Fruit fly (Drosophila melanogaster) whole organism, pupa: ENCODE measurements around the gene CG11986.

Experiments used
- CG10348 ChIP-seq: fragments of 200-800 bp; sonication (Bioruptor generic); IDR thresholded peaks from 2 replicates; pipeline ENCODE4 v1.3.6; 2022; ENCODE audit warnings: missing biosample characterization, missing genetic modification characterization
- CG12605 ChIP-seq: fragments of 200-800 bp; sonication (Bioruptor generic); IDR thresholded peaks from 2 replicates; pipeline ENCODE4 v1.3.6; 2022; ENCODE audit warnings: missing biosample characterization, missing genetic modification characterization
- CG13204 ChIP-seq: fragments of 200-800 bp; sonication (Bioruptor generic); optimal IDR thresholded peaks from 2 replicates; lab custom pipeline; 2018; ENCODE audit warnings: missing biosample characterization, mild to moderate bottlenecking, missing genetic modification characterization, moderate library complexity
- CG14655 ChIP-seq: fragments of 200-800 bp; sonication (Bioruptor generic); optimal IDR thresholded peaks from 3 replicates; lab custom pipeline; 2017; ENCODE audit warnings: mild to moderate bottlenecking, missing biosample characterization, missing genetic modification reagents, missing genetic modification characterization
- CG15710 ChIP-seq: fragments of 200-800 bp; sonication (Bioruptor generic); optimal IDR thresholded peaks from 2 replicates; lab custom pipeline; 2018; ENCODE audit warnings: missing biosample characterization, mild to moderate bottlenecking, missing genetic modification characterization, moderate library complexity
- CG17806 ChIP-seq: fragments of 200-800 bp; sonication (Bioruptor generic); optimal IDR thresholded peaks from 2 replicates; lab custom pipeline; 2018; ENCODE audit warnings: missing biosample characterization, mild to moderate bottlenecking, missing genetic modification characterization, moderate library complexity
- CG32121 ChIP-seq: fragments of 200-800 bp; sonication (Bioruptor generic); IDR thresholded peaks from 2 replicates; pipeline ENCODE4 v1.3.6; 2022; ENCODE audit warnings: missing biosample characterization, missing genetic modification characterization
- CG34367 ChIP-seq: fragments of 200-800 bp; sonication (Bioruptor generic); optimal IDR thresholded peaks from 2 replicates; lab custom pipeline; 2018; ENCODE audit warnings: missing biosample characterization, mild to moderate bottlenecking, missing genetic modification characterization
- CG4496 ChIP-seq: fragments of 200-800 bp; sonication (Bioruptor generic); IDR thresholded peaks from 3 replicates; pipeline ENCODE4 v1.3.6; 2022; ENCODE audit warnings: missing biosample characterization, missing genetic modification characterization
- CG8159 ChIP-seq: fragments of 200-800 bp; sonication (Bioruptor generic); optimal IDR thresholded peaks from 3 replicates; lab custom pipeline; 2018; ENCODE audit warnings: missing biosample characterization, mild to moderate bottlenecking, missing genetic modification characterization, moderate library complexity
- CG8301 ChIP-seq: fragments of 200-800 bp; sonication (Bioruptor generic); optimal IDR thresholded peaks from 2 replicates; lab custom pipeline; 2018; ENCODE audit warnings: missing biosample characterization, mild to moderate bottlenecking, missing genetic modification characterization
- CG9948 ChIP-seq: fragments of 200-800 bp; sonication (Bioruptor generic); optimal IDR thresholded peaks from 2 replicates; lab custom pipeline; 2018; ENCODE audit warnings: missing biosample characterization, mild to moderate bottlenecking, missing genetic modification characterization, moderate library complexity
- D1 ChIP-seq: fragments of 200-800 bp; sonication (Bioruptor generic); optimal IDR thresholded peaks from 2 replicates; lab custom pipeline; 2018; ENCODE audit warnings: missing biosample characterization, mild to moderate bottlenecking, missing genetic modification characterization, moderate library complexity
- EcR ChIP-seq: fragments of 200-800 bp; sonication (Bioruptor generic); optimal IDR thresholded peaks from 3 replicates; lab custom pipeline; 2019; ENCODE audit warnings: missing biosample characterization, missing genetic modification characterization, mild to moderate bottlenecking, moderate library complexity, missing genetic modification reagents
- Ets98B ChIP-seq: fragments of 200-800 bp; sonication (Bioruptor generic); IDR thresholded peaks from 2 replicates; pipeline ENCODE4 v1.3.6; 2022; ENCODE audit warnings: missing biosample characterization, missing genetic modification characterization
- Pif1A ChIP-seq: fragments of 200-800 bp; sonication (Bioruptor generic); optimal IDR thresholded peaks from 3 replicates; lab custom pipeline; 2016; ENCODE audit warnings: missing biosample characterization, missing genetic modification characterization
- Pif1B ChIP-seq: fragments of 200-800 bp; sonication (Bioruptor generic); optimal IDR thresholded peaks from 3 replicates; lab custom pipeline; 2016; ENCODE audit warnings: missing biosample characterization, missing genetic modification characterization
- Snoo ChIP-seq: fragments of 200-800 bp; sonication (Bioruptor generic); optimal IDR thresholded peaks from 3 replicates; lab custom pipeline; 2017; ENCODE audit warnings: missing biosample characterization, mild to moderate bottlenecking, missing genetic modification characterization, inconsistent platforms
- fd96Ca ChIP-seq: fragments of 200-800 bp; sonication (Bioruptor generic); IDR thresholded peaks from 3 replicates; pipeline ENCODE4 v1.3.6; 2022; ENCODE audit warnings: missing biosample characterization, missing genetic modification characterization
- gl ChIP-seq: fragments of 200-800 bp; sonication (Bioruptor generic); optimal IDR thresholded peaks from 2 replicates; lab custom pipeline; 2018; ENCODE audit warnings: missing biosample characterization, mild to moderate bottlenecking, missing genetic modification characterization
- rn ChIP-seq: fragments of 200-800 bp; sonication (Bioruptor generic); IDR thresholded peaks from 2 replicates; pipeline ENCODE4 v1.3.6; 2022; ENCODE audit warnings: missing biosample characterization, missing genetic modification characterization

Gene CG11986

DNA sequence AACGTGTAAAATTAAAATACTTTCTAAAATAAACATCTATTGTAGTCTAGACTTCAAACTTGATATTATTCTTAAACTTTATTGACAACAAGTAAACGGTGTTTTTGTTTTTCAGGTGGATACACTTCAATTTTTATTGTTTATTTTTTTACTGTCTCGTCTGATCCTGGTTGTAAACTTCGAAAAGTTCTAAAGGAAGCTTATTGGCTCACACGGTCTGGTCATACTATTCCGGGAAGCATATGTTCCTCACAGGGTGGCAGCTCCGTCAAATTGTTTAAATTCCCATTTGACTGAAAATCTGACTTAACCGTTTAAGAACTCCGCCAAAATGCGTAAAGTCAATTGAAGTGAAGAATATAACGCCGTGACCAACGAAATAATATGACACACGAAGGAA is 7.0 kb upstream of the CG11986 start, which contains the start of gene CG11983:
TSS of gene CG11983 (plus strand) at position 120 of the 400 bp plus-strand sequence.
- no peak for TF ChIP-seq Ets98B (GFP tag; lab: Robert Waterston, UW)
- no peak for TF ChIP-seq CG32121
- no peak for TF ChIP-seq D1
- peak; percentile 1 for TF ChIP-seq gl (tag; lab: Kevin White, UChicago)
- peak; percentile 26 for TF ChIP-seq CG15710 (tag; lab: Kevin White, UChicago)
- peak; percentile 9 for TF ChIP-seq EcR (GFP tag; lab: Kevin White, UChicago)
- no peak for TF ChIP-seq CG10348 (GFP tag; lab: Robert Waterston, UW)
- TF ChIP-seq CG8301 (tag; lab: Kevin White, UChicago) = no peak

DNA sequence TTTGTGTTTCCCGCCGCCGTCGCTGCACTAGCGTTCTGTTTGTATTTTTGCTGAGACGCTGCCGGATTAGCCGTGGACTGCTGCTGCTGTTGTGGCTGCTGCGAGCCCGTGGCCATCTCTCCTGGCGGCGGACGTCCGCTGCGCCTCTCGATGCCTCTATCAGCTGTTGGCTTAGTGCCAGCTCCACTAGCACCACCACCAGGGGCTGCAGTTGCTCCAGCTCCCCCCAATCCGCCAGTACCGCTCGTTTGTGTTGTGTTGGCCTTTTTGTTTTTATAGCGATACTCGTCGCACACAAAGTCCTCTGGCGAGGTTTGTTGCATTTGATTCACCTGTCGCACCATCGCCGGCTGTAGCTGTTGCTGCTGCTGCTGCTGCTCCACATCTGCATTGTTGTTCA is 4.6 kb upstream of the CG11986 start:
- no peak for TF ChIP-seq CG9948
- TF ChIP-seq Snoo (tag; lab: Kevin White, UChicago) = no peak
- TF ChIP-seq CG8301 (tag; lab: Kevin White, UChicago) = no peak
- TF ChIP-seq CG32121 = peak; percentile 89
- no peak for TF ChIP-seq CG17806 (tag; lab: Kevin White, UChicago)
- no peak for TF ChIP-seq gl (tag; lab: Kevin White, UChicago)
- TF ChIP-seq CG4496 = peak; percentile 34; the same call in 1 of the 3 replicates
- TF ChIP-seq Ets98B (GFP tag; lab: Robert Waterston, UW) = peak; percentile 48; the same call in 1 of the 2 replicates
- TF ChIP-seq EcR (GFP tag; lab: Kevin White, UChicago) = no peak
- peak; percentile 60; the same call in 2 of the 3 replicates for TF ChIP-seq fd96Ca (GFP tag; lab: Robert Waterston, UW)
- TF ChIP-seq, all 21 proteins: peak for 4

DNA sequence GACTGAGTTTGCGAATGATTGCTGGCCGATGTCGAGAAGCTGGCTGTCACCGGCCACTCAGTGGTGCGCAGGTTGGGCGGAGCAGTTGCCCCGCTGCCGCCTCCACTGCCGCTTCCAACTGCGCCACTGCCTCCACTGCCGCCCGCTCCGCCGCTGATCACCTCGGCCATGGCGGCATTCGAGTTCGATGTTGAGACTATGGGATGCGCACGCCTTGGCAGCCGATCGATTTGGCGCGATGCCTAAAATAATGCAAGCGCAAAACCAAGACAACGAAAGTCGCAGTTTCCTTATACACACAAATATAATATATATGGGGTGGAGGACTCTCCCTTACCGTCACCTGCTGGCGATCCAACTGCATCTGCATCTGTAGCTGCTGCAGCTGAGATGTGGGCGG is 3.5 kb upstream of the CG11986 start:
- TF ChIP-seq CG34367 (tag; lab: Kevin White, UChicago) = no peak
- TF ChIP-seq CG32121 = peak; percentile 85
- 0 out of 3 replicates have a peak, but pooled peaks have one; percentile 31 for TF ChIP-seq fd96Ca (GFP tag; lab: Robert Waterston, UW)

DNA sequence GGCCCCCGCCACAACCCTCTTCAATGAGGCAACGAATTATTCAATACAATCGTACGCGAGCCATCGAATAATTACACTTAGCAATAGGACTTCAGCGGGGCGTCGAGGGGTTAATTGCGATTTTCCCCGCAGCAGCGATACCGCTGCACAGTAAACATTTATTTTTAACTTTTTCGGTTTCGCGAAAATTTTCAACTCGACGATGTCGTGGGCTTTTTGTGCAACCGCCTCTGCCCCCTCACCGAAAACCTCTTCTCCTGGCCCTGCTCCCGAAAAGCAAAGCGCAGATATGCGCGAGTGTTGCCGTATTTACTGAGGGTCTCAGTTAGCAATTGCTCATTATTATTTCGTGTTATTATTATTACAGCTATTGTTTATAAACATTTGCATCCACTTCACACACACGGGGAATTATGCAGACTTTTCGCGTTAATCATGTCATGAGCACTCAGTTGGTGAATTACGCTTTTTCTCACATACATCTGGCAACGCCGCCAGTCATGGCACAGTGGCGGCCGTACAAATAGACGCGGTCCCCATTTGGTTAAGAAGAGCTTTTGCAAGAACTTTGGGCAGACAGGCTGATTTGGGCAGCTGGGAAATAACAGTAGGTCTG is 1.4 kb upstream of the CG11986 start:
- TF ChIP-seq Pif1A (GFP tag; lab: Kevin White, UChicago) (no peak), CG12605 (no peak), CG9948 (no peak), CG8301 (tag; lab: Kevin White, UChicago) (no peak), EcR (GFP tag; lab: Kevin White, UChicago) (peak; percentile 28), CG4496 (0 out of 3 replicates have a peak, but pooled peaks have one; percentile 29), CG10348 (GFP tag; lab: Robert Waterston, UW) (no peak), Pif1B (GFP tag; lab: Kevin White, UChicago) (no peak), Ets98B (GFP tag; lab: Robert Waterston, UW) (no peak), fd96Ca (GFP tag; lab: Robert Waterston, UW) (0 out of 3 replicates have a peak, but pooled peaks have one; percentile 29), CG32121 (peak; percentile 38; the same call in 1 of the 2 replicates), D1 (no peak), CG13204 (GFP tag; lab: Kevin White, UChicago) (no peak), CG8159 (tag; lab: Kevin White, UChicago) (peak; percentile 53), Snoo (tag; lab: Kevin White, UChicago) (peak; percentile 42), rn (GFP tag; lab: Robert Waterston, UW) (0 out of 2 replicates have a peak, but pooled peaks have one; percentile 16), CG17806 (tag; lab: Kevin White, UChicago) (peak; percentile 7), CG15710 (tag; lab: Kevin White, UChicago) (peak; percentile 15)

DNA sequence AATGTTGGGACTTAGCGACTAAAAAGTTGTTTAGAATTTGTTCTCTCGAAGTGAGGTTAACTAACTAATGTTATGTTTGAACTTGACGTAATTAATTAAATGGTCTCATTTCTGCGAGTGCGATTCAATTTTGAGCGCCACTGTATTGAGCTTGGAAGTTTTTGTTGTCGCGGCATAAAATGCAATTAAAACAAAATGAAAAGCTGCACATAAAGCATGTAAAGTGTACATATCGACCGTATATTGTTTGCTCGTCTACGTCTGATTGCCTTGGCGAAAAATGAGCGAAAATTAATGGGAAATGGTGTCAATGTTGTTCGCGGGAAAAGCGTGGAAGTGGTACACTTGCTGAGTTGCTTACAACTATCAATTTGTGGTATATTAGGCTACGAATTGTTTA is 1.6 kb downstream of the CG11986 start:
- TF ChIP-seq Pif1B (GFP tag; lab: Kevin White, UChicago) (no peak), CG15710 (tag; lab: Kevin White, UChicago) (no peak), CG10348 (GFP tag; lab: Robert Waterston, UW) (no peak), CG14655 (GFP tag; lab: Kevin White, UChicago) (no peak), CG17806 (tag; lab: Kevin White, UChicago) (no peak), CG8301 (tag; lab: Kevin White, UChicago) (no peak), CG4496 (no peak), D1 (no peak), CG34367 (tag; lab: Kevin White, UChicago) (no peak), CG12605 (no peak), rn (GFP tag; lab: Robert Waterston, UW) (no peak), CG13204 (GFP tag; lab: Kevin White, UChicago) (no peak), fd96Ca (GFP tag; lab: Robert Waterston, UW) (no peak), Pif1A (GFP tag; lab: Kevin White, UChicago) (no peak)

DNA sequence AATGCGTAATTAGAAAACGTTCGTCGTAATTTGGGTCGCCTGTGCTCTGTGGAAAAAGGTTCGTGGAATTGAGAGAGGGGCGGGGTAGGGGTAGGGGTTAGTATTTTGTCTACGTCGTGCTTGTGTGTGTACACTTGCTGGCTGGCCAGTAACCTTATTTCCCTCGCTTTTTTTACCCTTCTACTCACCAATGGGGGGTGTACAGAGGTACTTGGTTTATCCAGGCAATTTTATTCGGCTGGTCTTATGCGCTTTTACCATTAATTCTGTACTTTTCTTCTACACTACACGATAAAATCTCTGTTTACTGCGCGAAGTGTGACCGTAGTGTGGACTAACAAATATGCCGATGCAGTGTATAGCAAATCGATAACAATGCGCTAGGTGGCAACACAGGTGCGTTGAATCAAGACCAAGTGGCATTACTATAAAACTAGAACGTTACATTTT is 4.5 kb downstream of the CG11986 start, which contains the start of gene tgo:
TSS of gene tgo (minus strand) at position 334 of the 450 bp plus-strand sequence.
- no peak for TF ChIP-seq CG8159 (tag; lab: Kevin White, UChicago)
- TF ChIP-seq CG34367 (tag; lab: Kevin White, UChicago) = no peak
- no peak for TF ChIP-seq CG12605
- TF ChIP-seq EcR (GFP tag; lab: Kevin White, UChicago) = peak; percentile 28
- no peak for TF ChIP-seq gl (tag; lab: Kevin White, UChicago)
- TF ChIP-seq Ets98B (GFP tag; lab: Robert Waterston, UW) = no peak
- TF ChIP-seq CG10348 (GFP tag; lab: Robert Waterston, UW) = no peak
- no peak for TF ChIP-seq CG9948
- TF ChIP-seq fd96Ca (GFP tag; lab: Robert Waterston, UW) = 0 out of 3 replicates have a peak, but pooled peaks have one; percentile 12
- peak; percentile 12 for TF ChIP-seq CG15710 (tag; lab: Kevin White, UChicago)
- TF ChIP-seq CG32121 = no peak
- TF ChIP-seq CG13204 (GFP tag; lab: Kevin White, UChicago) = no peak
- TF ChIP-seq CG14655 (GFP tag; lab: Kevin White, UChicago) = no peak
- TF ChIP-seq CG8301 (tag; lab: Kevin White, UChicago) = no peak
- TF ChIP-seq Pif1A (GFP tag; lab: Kevin White, UChicago) = no peak
- no peak for TF ChIP-seq CG4496
- no peak for TF ChIP-seq Pif1B (GFP tag; lab: Kevin White, UChicago)
